Fruit fly (Drosophila melanogaster): ENCODE data around the gene CG12531.

CG12531 gene

dm6 chrX:19683040-19683875 is 35.5 kb upstream of the CG12531 start, which contains the start of the genes dome and Ubqn (continued):
- TF ChIP-seq tx (GFP tag; optimal IDR thresholded peaks at IDR 0.05), result no peak
- no peak for TF ChIP-seq CG10147 (GFP tag; optimal IDR thresholded peaks at IDR 0.05)
- peak; percentile 3; the same call in 1 of the 2 replicates for TF ChIP-seq NFAT (GFP tag; IDR thresholded peaks at IDR 0.05)
- TF ChIP-seq CG14667 (GFP tag; IDR thresholded peaks at IDR 0.05), result no peak
- TF ChIP-seq CG15601 (tag; optimal IDR thresholded peaks at IDR 0.05), result peak; percentile 36
- TF ChIP-seq so (GFP tag; IDR thresholded peaks at IDR 0.05), result no peak
- no peak for TF ChIP-seq CkIIα-i1 (GFP tag; IDR thresholded peaks at IDR 0.05)
- TF ChIP-seq nerfin-1 (tag; optimal IDR thresholded peaks at IDR 0.05), result no peak
- peak; percentile 35 for TF ChIP-seq CG18599 (GFP tag; optimal IDR thresholded peaks at IDR 0.05)
- TF ChIP-seq Camta (GFP tag; optimal IDR thresholded peaks at IDR 0.05), result peak; percentile 4
- TF ChIP-seq ham (GFP tag; IDR thresholded peaks at IDR 0.05), result no peak
- TF ChIP-seq CG4854 (GFP tag; optimal IDR thresholded peaks at IDR 0.05), result no peak
- TF ChIP-seq Awh (GFP tag; IDR thresholded peaks at IDR 0.05), result no peak
- TF ChIP-seq Ets65A (GFP tag), result no peak
- TF ChIP-seq onecut (GFP tag; IDR thresholded peaks at IDR 0.05), result no peak; the same call in 1 of the 2 replicates
- TF ChIP-seq CG7271 (tag; optimal IDR thresholded peaks at IDR 0.05), result no peak
- no peak for TF ChIP-seq Doc2 (GFP tag; IDR thresholded peaks at IDR 0.05)
- peak; percentile 85 for TF ChIP-seq CG6791 (GFP tag; IDR thresholded peaks at IDR 0.05; ENCODE audit: partially characterized antibody)
- TF ChIP-seq CG7745 (tag; optimal IDR thresholded peaks at IDR 0.05), result no peak
- no peak for TF ChIP-seq mam (GFP tag; optimal IDR thresholded peaks at IDR 0.05)
- TF ChIP-seq trem (tag; optimal IDR thresholded peaks at IDR 0.05), result peak; percentile 57
- TF ChIP-seq CG13624 (GFP tag; optimal IDR thresholded peaks at IDR 0.05), result peak; percentile 56
- peak; percentile 30 for TF ChIP-seq Hand (GFP tag; optimal IDR thresholded peaks at IDR 0.05)
- TF ChIP-seq CG32772 (GFP tag; IDR thresholded peaks at IDR 0.05), result no peak
- no peak for TF ChIP-seq CG10979 (tag; optimal IDR thresholded peaks at IDR 0.05)
- TF ChIP-seq oc (tag; optimal IDR thresholded peaks at IDR 0.05), result no peak
- no peak for TF ChIP-seq CG31388 (GFP tag; optimal IDR thresholded peaks at IDR 0.05)
- peak; percentile 1 for TF ChIP-seq CoRest (tag; optimal IDR thresholded peaks at IDR 0.05)
- TF ChIP-seq CG8359 (GFP tag; optimal IDR thresholded peaks at IDR 0.05; ENCODE audit: borderline replicate concordance), result no peak
- TF ChIP-seq Scr (GFP tag; IDR thresholded peaks at IDR 0.05; ENCODE audit: partially characterized antibody), result peak; percentile 95
- no peak for TF ChIP-seq nau (GFP tag; optimal IDR thresholded peaks at IDR 0.05)
- peak; percentile 37 for TF ChIP-seq CG12769 (tag; optimal IDR thresholded peaks at IDR 0.05)
- no peak for TF ChIP-seq Lpt (GFP tag; optimal IDR thresholded peaks at IDR 0.05)
- TF ChIP-seq HLH4C (GFP tag; IDR thresholded peaks at IDR 0.05; ENCODE audit: partially characterized antibody), result peak; percentile 96
- peak; percentile 39 for TF ChIP-seq CG2120 (GFP tag; optimal IDR thresholded peaks at IDR 0.05)
- peak; percentile 93 for TF ChIP-seq nerfin-2 (GFP tag; IDR thresholded peaks at IDR 0.05; ENCODE audit: partially characterized antibody)
- peak; percentile 74 for TF ChIP-seq MESR4 (GFP tag; optimal IDR thresholded peaks at IDR 0.05)
- peak; percentile 83 for TF ChIP-seq CG17186 (GFP tag; optimal IDR thresholded peaks at IDR 0.05)
- no peak for TF ChIP-seq CG4282 (GFP tag; optimal IDR thresholded peaks at IDR 0.05)
- no peak for TF ChIP-seq fd3F (GFP tag; optimal IDR thresholded peaks at IDR 0.05)
- peak; percentile 92 for TF ChIP-seq CG1832 (GFP tag; optimal IDR thresholded peaks at IDR 0.05)
- TF ChIP-seq CG12104 (GFP tag; optimal IDR thresholded peaks at IDR 0.05), result no peak
- TF ChIP-seq Hr39 (optimal IDR thresholded peaks at IDR 0.05), result no peak
- TF ChIP-seq CG12219 (GFP tag; optimal IDR thresholded peaks at IDR 0.05), result no peak
- TF ChIP-seq CG2712 (tag; optimal IDR thresholded peaks at IDR 0.05), result peak; percentile 37
- TF ChIP-seq bowl (GFP tag; IDR thresholded peaks at IDR 0.05), result no peak
- 0 out of 2 replicates have a peak, but pooled peaks have one; percentile 14 for TF ChIP-seq CG9215 (GFP tag; IDR thresholded peaks at IDR 0.05)
- peak; percentile 18 for TF ChIP-seq scrt (GFP tag; optimal IDR thresholded peaks at IDR 0.05)
- no peak for TF ChIP-seq emc (GFP tag; optimal IDR thresholded peaks at IDR 0.05)
